Worm (Caenorhabditis elegans) whole organism, young adult: ENCODE measurements around the gene ZK930.6.

ENCODE experiments used
- B0336.3 ChIP-seq: fragments of 200-800 bp; sonication (Bioruptor generic); IDR thresholded peaks from 2 replicates; pipeline ENCODE4 v1.3.6; 2022; ENCODE audit warnings: missing genetic modification characterization, missing compliant biosample characterization
- C17E4.6 ChIP-seq: fragments of 200-800 bp; sonication (Bioruptor generic); IDR thresholded peaks from 2 replicates; pipeline ENCODE4 v1.3.6; 2022; ENCODE audit warnings: missing genetic modification reagents, missing genetic modification characterization, missing compliant biosample characterization
- F22D6.2 ChIP-seq: sonication (generic microtip); optimal IDR thresholded peaks from 2 replicates; lab custom pipeline; 2016; ENCODE audit warnings: mild to moderate bottlenecking, missing genetic modification characterization, missing compliant biosample characterization
- K11D2.4 ChIP-seq: fragments of 200-800 bp; sonication (Bioruptor generic); IDR thresholded peaks from 2 replicates; pipeline ENCODE4 v1.3.6; 2022; ENCODE audit warnings: missing genetic modification reagents, missing genetic modification characterization, missing compliant biosample characterization
- T26A5.8 ChIP-seq: sonication (generic microtip); optimal IDR thresholded peaks from 2 replicates; lab custom pipeline; 2016; ENCODE audit warnings: missing genetic modification characterization, missing compliant biosample characterization
- Y53G8AR.9 ChIP-seq: fragments of 200-800 bp; sonication (Bioruptor generic); conservative IDR thresholded peaks from 2 replicates; pipeline ENCODE4 v1.3.6; 2022; ENCODE audit warnings: missing genetic modification reagents, missing genetic modification characterization, missing compliant biosample characterization
- Y79H2A.3 ChIP-seq: fragments of 200-800 bp; sonication (Bioruptor generic); conservative IDR thresholded peaks from 2 replicates; pipeline ENCODE4 v1.3.6; 2022; ENCODE audit warnings: missing genetic modification reagents, missing genetic modification characterization, missing compliant biosample characterization
- Y95B8A.8 ChIP-seq: fragments of 200-800 bp; sonication (Bioruptor generic); IDR thresholded peaks from 2 replicates; pipeline ENCODE4 v1.3.6; 2022; ENCODE audit warnings: missing genetic modification reagents, missing genetic modification characterization, missing compliant biosample characterization
- ama-1 ChIP-seq, 3 experiments: fragments of 150-350 bp in 1 of 3; sonication (generic microtip) in 2 of 3; optimal IDR thresholded peaks; 2 replicates each; lab custom pipeline; 2014 to 2018; ENCODE audit warnings: missing biosample characterization in 2 of 3, missing genetic modification characterization in 2 of 3, missing genetic modification reagents in 2 of 3
- aptf-2 ChIP-seq: fragments of 200-800 bp; sonication (Bioruptor generic); conservative IDR thresholded peaks from 2 replicates; pipeline ENCODE4 v1.3.6; 2022; ENCODE audit warnings: missing genetic modification reagents, missing genetic modification characterization, missing compliant biosample characterization
- aptf-3 ChIP-seq: fragments of 200-800 bp; sonication (Bioruptor generic); IDR thresholded peaks from 2 replicates; pipeline ENCODE4 v1.3.6; 2022; ENCODE audit warnings: missing genetic modification characterization, missing compliant biosample characterization
- athp-1 ChIP-seq: sonication (generic microtip); optimal IDR thresholded peaks from 2 replicates; lab custom pipeline; 2017; ENCODE audit warnings: mild to moderate bottlenecking, missing genetic modification characterization, missing compliant biosample characterization
- attf-5 ChIP-seq: fragments of 200-800 bp; sonication (Bioruptor generic); optimal IDR thresholded peaks from 2 replicates; lab custom pipeline; 2018; ENCODE audit warnings: mild to moderate bottlenecking, missing genetic modification characterization, missing compliant biosample characterization
- bed-2 ChIP-seq: fragments of 200-800 bp; sonication (Bioruptor generic); IDR thresholded peaks from 2 replicates; pipeline ENCODE4 v1.3.6; 2022; ENCODE audit warnings: missing genetic modification reagents, missing genetic modification characterization, missing compliant biosample characterization
- ceh-58 ChIP-seq: fragments of 200-800 bp; sonication (Bioruptor generic); IDR thresholded peaks from 2 replicates; pipeline ENCODE4 v1.3.6; 2022; ENCODE audit warnings: missing genetic modification characterization, missing compliant biosample characterization
- ceh-91 ChIP-seq: fragments of 200-800 bp; sonication (Bioruptor generic); IDR thresholded peaks from 2 replicates; pipeline ENCODE4 v1.3.6; 2022; ENCODE audit warnings: missing genetic modification reagents, missing genetic modification characterization, missing compliant biosample characterization
- dpl-1 ChIP-seq: fragments of 150-350 bp; optimal IDR thresholded peaks from 2 replicates; lab custom pipeline; 2014; ENCODE audit warnings: missing biosample characterization, missing genetic modification reagents, missing genetic modification characterization
- lin-40 ChIP-seq: sonication (generic microtip); optimal IDR thresholded peaks from 2 replicates; lab custom pipeline; 2016; ENCODE audit warnings: missing genetic modification characterization, mild to moderate bottlenecking, missing compliant biosample characterization, missing genotype, missing genetic modification reagents
- lin-54 ChIP-seq: fragments of 200-800 bp; sonication (Bioruptor generic); optimal IDR thresholded peaks from 2 replicates; lab custom pipeline; 2018; ENCODE audit warnings: mild to moderate bottlenecking, missing genetic modification characterization, missing compliant biosample characterization
- lsy-27 ChIP-seq: sonication (generic microtip); optimal IDR thresholded peaks from 2 replicates; lab custom pipeline; 2017; ENCODE audit warnings: missing genetic modification characterization, mild to moderate bottlenecking, missing compliant biosample characterization, antibody characterized with exemption, missing genotype, borderline replicate concordance; ENCODE audit not compliant: insufficient read depth
- madf-6 ChIP-seq: fragments of 200-800 bp; sonication (Bioruptor generic); IDR thresholded peaks from 2 replicates; pipeline ENCODE4 v1.3.6; 2022; ENCODE audit warnings: missing genetic modification reagents, missing genetic modification characterization, missing compliant biosample characterization
- mxl-1 ChIP-seq: sonication (generic microtip); optimal IDR thresholded peaks from 2 replicates; lab custom pipeline; 2016; ENCODE audit warnings: missing genetic modification characterization, missing compliant biosample characterization
- nfya-2 ChIP-seq: fragments of 200-800 bp; sonication (Bioruptor generic); IDR thresholded peaks from 2 replicates; pipeline ENCODE4 v1.3.6; 2022; ENCODE audit warnings: missing genetic modification reagents, missing genetic modification characterization, missing compliant biosample characterization
- nhr-179 ChIP-seq: sonication (generic microtip); optimal IDR thresholded peaks from 2 replicates; lab custom pipeline; 2016; ENCODE audit warnings: mild to moderate bottlenecking, missing genetic modification characterization, missing compliant biosample characterization
- rpc-1 ChIP-seq, 2 experiments: fragments of 150-350 bp in 1 of 2; sonication (generic microtip) in 1 of 2; optimal IDR thresholded peaks; 2 replicates each; lab custom pipeline; 2014 to 2018; ENCODE audit warnings: missing biosample characterization in 1 of 2, missing genetic modification characterization in 1 of 2, missing genetic modification reagents in 1 of 2, missing genotype in 1 of 2
- sea-2 ChIP-seq: fragments of 200-800 bp; sonication (Bioruptor generic); IDR thresholded peaks from 2 replicates; pipeline ENCODE4 v1.3.6; 2022; ENCODE audit warnings: missing genetic modification characterization, missing compliant biosample characterization
- snpc-1.1 ChIP-seq: sonication (generic microtip); optimal IDR thresholded peaks from 2 replicates; lab custom pipeline; 2017; ENCODE audit warnings: missing genetic modification characterization, mild to moderate bottlenecking, missing compliant biosample characterization, antibody characterized with exemption, moderate library complexity, missing genotype, missing genetic modification reagents; ENCODE audit not compliant: insufficient read depth
- snpc-4 ChIP-seq, 5 experiments: fragments of 150-350 bp in 1 of 5; sonication (generic microtip) in 4 of 5; optimal IDR thresholded peaks; 2 replicates each; lab custom pipeline; 2014 to 2018; ENCODE audit warnings: missing genetic modification characterization in 5 of 5, missing biosample characterization in 3 of 5, antibody characterized with exemption in 2 of 5, mild to moderate bottlenecking in 2 of 5, missing compliant biosample characterization in 2 of 5, missing genotype in 2 of 5, moderate library complexity in 2 of 5, missing genetic modification reagents in 1 of 5
- tbp1 ChIP-seq: fragments of 200-800 bp; sonication (Bioruptor generic); optimal IDR thresholded peaks from 2 replicates; lab custom pipeline; 2018; ENCODE audit warnings: mild to moderate bottlenecking, missing genetic modification characterization, missing compliant biosample characterization
- unc-130 ChIP-seq: sonication (generic microtip); optimal IDR thresholded peaks from 2 replicates; lab custom pipeline; 2016; ENCODE audit warnings: missing genetic modification reagents, missing genetic modification characterization, missing compliant biosample characterization
- zfh-2 ChIP-seq: fragments of 200-800 bp; sonication (Bioruptor generic); conservative IDR thresholded peaks from 2 replicates; pipeline ENCODE4 v1.3.6; 2022; ENCODE audit warnings: missing genetic modification reagents, missing genetic modification characterization, missing compliant biosample characterization
- ztf-25 ChIP-seq: fragments of 200-800 bp; sonication (Bioruptor generic); IDR thresholded peaks from 2 replicates; pipeline ENCODE4 v1.3.6; 2022; ENCODE audit warnings: missing genetic modification reagents, missing genetic modification characterization, missing compliant biosample characterization
- ztf-26 ChIP-seq: sonication (generic microtip); optimal IDR thresholded peaks from 2 replicates; lab custom pipeline; 2017; ENCODE audit warnings: missing genetic modification characterization, missing compliant biosample characterization
- ztf-28 ChIP-seq: fragments of 200-800 bp; sonication (Bioruptor generic); IDR thresholded peaks from 2 replicates; pipeline ENCODE4 v1.3.6; 2022; ENCODE audit warnings: missing genetic modification reagents, missing genetic modification characterization, missing compliant biosample characterization

The ZK930.6 gene

DNA sequence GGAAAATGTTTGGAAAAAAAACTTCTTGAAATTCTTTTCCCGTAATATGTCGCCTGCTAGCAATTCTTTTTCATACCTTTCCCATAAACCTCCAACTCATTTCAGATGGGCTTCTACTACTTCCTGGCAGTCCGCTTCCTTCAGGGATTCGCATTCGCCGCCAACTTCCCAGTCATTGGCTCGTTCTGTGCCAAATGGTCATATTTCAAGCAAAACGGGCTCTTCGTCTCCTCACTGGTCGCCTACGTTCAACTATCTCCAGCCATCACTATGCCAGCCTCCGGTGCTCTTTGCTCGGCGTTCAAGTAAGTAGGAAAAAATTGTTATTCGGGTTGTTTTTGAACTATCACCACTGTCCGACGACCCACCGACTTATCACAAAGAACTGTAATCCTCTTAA, 39.7 kb upstream of the ZK930.6 start:
- TF ChIP-seq T26A5.8 (tag; lab: Kevin White, UChicago) (no peak), Y53G8AR.9 (GFP tag; lab: Robert Waterston, UW) (0 out of 2 replicates have a peak, but pooled peaks have one; percentile 20)

DNA sequence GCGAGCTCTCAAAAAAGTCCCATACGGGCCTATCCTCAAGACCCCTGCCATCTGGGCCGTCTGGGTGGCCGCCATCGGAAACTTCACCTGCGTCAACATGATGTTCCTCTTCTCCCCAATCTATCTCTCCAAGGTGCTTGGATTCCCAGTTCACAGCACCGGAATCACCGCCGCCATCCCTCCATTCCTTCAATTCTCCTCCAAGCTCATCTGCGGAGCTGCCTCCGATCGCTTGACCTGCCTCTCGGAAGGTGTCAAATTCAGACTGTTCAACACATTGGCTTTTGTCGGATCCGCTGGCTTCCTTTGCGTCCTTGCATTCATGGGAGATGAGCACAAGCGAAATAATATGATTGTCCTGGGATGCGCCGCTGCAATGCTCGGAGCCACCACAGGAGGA, 38.8 kb upstream of the ZK930.6 start:
- TF ChIP-seq F22D6.2 (tag; lab: Kevin White, UChicago) (no peak), mxl-1 (tag; lab: Kevin White, UChicago) (no peak), zfh-2 (peak; percentile 76), ztf-26 (no peak)

DNA sequence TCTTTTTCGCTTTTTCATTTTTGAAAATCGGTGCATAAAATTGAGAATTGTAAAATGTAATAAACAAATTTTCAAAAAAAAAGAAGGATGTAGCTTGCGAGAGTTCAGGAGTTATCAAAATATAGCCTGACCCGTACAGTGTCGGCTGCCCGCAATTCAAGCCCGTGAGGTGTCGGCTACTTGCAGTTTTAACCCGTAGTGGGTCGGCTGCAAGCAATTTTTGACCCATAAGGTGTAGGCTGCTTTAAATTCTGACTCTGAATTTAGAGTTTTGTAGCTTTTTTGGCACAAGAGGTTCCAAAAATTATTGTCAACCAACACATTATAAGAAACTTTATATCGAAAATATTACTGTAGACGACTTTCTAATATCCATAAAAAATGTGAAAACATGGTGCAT, 37.8 kb upstream of the ZK930.6 start:
- TF ChIP-seq snpc-4 (GFP tag; optimal IDR thresholded peaks at IDR 0.05; lab: Kevin White, UChicago) (no peak), snpc-4 (tag; optimal IDR thresholded peaks at IDR 0.05; lab: Kevin White, UChicago) (peak; percentile 70 to 77 (median 75)), K11D2.4 (GFP tag; lab: Robert Waterston, UW) (peak; percentile 32; the same call in 1 of the 2 replicates), ama-1 (optimal IDR thresholded peaks at IDR 0.05; lab: Kevin White, UChicago) (peak; percentile 22), ama-1 (GFP tag; optimal IDR thresholded peaks at IDR 0.05; lab: Kevin White, UChicago) (no peak), aptf-3 (GFP tag; lab: Robert Waterston, UW) (no peak), Y95B8A.8 (GFP tag; lab: Robert Waterston, UW) (0 out of 2 replicates have a peak, but pooled peaks have one; percentile 29)

DNA sequence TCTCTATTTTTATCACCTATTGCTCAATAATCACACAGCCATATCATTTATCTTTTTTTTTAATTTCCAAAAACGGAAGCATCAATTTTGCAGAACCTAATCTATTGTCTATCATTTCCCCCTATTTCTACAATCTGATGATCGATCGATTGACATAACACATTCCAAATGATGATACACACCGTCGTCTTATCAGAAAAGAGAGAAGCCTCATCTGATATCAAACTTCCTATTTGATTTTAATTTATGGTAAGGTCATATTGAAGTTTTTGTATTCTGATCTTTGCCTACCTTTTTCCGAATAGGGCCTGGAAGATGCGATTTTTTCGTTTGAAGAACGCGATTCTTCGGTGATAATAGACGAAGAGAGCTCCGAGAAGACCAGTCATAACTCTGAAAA, 34.2 kb upstream of the ZK930.6 start:
- no peak for TF ChIP-seq ceh-58 (GFP tag; lab: Robert Waterston, UW)

DNA sequence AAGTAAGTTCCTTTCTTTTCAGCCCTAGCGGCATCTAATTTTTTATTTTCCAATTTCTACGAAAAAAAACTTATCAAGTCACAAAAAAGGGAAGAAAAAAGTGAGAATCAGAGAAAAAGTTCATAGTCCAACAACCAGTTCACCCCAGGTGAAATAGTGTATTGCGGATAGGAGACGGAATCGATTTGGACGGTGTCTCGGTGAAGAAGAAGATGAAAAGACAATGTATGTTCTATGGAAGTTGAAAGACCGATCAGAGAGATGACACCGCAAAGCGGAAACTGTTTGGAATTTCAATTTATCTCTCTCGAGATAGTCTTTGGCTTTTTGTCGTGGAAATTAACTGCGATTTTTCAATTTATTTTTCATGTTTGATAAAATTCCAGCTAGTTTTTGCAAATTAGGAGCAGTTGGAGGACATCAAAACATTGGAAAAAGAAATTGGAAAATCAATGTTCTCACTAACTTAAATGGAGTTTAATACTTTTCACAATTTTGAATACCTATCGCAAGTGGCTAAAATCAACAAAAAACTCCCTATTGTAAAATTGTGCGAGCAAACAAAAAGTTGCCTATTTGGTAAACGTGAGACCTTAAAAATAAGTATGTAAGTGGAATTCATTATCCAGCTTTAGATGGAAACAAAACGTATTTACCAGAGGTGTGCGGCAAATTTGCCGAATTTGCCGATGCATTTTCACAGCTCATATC, 31.4 kb upstream of the ZK930.6 start:
- TF ChIP-seq lsy-27 (tag; lab: Kevin White, UChicago) (no peak), lin-40 (peak; percentile 16)
- TF ChIP-seq, all 124 proteins: peak for 1

DNA sequence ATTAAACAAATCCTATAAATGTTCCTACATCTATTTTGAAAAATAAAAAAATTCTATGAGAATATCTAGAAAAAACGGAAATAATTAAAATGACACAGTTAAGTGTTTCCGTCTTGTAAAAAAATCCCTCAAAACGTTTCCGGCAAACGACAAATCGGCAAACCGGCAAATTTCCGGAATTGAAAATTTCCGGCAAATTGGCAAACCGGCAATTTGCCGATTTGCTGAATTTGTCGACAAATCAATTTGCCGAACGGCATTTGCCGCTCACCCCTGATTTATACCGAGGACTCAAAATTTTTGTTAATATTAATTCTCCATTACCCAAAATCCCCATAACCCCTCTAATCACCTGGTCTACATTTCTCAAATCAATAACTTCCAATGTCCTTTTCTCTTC, 30.6 kb upstream of the ZK930.6 start:
- TF ChIP-seq ztf-25 (no peak), Y79H2A.3 (GFP tag; lab: Robert Waterston, UW) (no peak), sea-2 (no peak), B0336.3 (GFP tag; lab: Robert Waterston, UW) (no peak), ztf-28 (GFP tag; lab: Robert Waterston, UW) (no peak), snpc-1.1 (tag; lab: Kevin White, UChicago) (no peak), ceh-91 (GFP tag; lab: Robert Waterston, UW) (no peak), dpl-1 (no peak), nhr-179 (no peak)

DNA sequence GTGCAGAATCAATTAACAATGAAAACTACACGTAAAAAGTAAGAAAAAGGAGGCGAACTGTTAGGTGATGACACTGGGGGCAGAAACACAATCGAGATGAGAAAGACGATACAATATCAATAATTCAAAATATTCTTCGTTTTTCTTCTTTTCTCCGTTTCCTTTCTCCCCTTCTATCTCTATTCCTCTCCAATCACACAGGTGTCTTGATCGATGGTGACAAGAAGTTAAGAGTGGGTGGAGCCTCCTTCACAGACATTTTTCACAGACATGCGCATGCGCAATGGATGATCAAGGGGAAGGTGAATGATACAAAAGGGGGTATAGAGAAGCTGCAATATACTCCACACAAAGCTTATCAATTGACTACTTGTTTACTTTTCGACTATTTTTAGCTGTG, 29.0 kb upstream of the ZK930.6 start:
- no peak for TF ChIP-seq aptf-2

DNA sequence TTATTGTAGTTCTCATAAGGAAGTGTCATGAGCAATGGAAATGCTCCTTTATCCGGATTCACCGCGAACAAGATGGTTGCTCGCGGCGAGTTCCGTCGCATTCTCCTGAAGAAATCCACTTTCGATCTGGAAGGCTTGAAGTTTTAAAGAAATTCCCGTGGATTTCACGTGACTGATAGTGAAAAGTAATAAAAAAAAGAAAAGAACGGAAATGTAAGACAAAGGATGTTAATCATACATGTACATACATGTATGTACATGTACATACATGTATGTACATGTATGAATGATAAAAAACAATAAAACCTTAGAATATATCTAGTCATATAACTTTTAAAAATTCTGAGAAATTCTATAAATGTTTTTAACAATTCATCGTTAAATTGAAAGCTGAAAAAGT, 27.4 kb upstream of the ZK930.6 start, which contains the start of gene clh-1:
Gene clh-1 (minus strand): TSS at position 101 of the 400 bp plus-strand sequence.
- TF ChIP-seq rpc-1 (optimal IDR thresholded peaks at IDR 0.05; lab: Kevin White, UChicago) (no peak), rpc-1 (tag; optimal IDR thresholded peaks at IDR 0.05; lab: Kevin White, UChicago) (no peak), unc-130 (no peak), lin-54 (no peak), nfya-2 (GFP tag; lab: Robert Waterston, UW) (no peak), madf-6 (GFP tag; lab: Robert Waterston, UW) (no peak), tbp1 (no peak), bed-2 (GFP tag; lab: Robert Waterston, UW) (no peak), C17E4.6 (GFP tag; lab: Robert Waterston, UW) (no peak), athp-1 (no peak), attf-5 (GFP tag; lab: Kevin White, UChicago) (no peak)
